Worm (Caenorhabditis elegans): ENCODE results near the gene Y48G9A.7.

Gene Y48G9A.7

ce11 chrIII:2123673-2124187 lies 13.4 kb downstream of the Y48G9A.7 start, which contains the start of gene frl-1:
TSS of gene frl-1 (plus strand) at chrIII:2124137.
- TF ChIP-seq F44E2.7 (GFP tag; IDR thresholded peaks at IDR 0.05) (no peak), nhr-28 (tag; optimal IDR thresholded peaks at IDR 0.05) (peak; percentile 60), pqm-1 (tag; optimal IDR thresholded peaks at IDR 0.05) (peak; percentile 82), aha-1 (tag) (peak; percentile 9), hlh-11 (tag; optimal IDR thresholded peaks at IDR 0.05) (peak; percentile 11), saeg-2 (GFP tag; IDR thresholded peaks at IDR 0.05) (no peak), hlh-30 (tag; optimal IDR thresholded peaks at IDR 0.05; ENCODE audit: insufficient read depth) (no peak), rbr-2 (tag; optimal IDR thresholded peaks at IDR 0.05) (no peak), daf-12 (tag; optimal IDR thresholded peaks at IDR 0.05) (no peak), zip-2 (tag; optimal IDR thresholded peaks at IDR 0.05) (no peak), snpc-4 (tag; optimal IDR thresholded peaks at IDR 0.05) (no peak), ama-1 (optimal IDR thresholded peaks at IDR 0.05) (no peak), ZK546.5 (tag; optimal IDR thresholded peaks at IDR 0.05) (no peak), mxl-3 (GFP tag; optimal IDR thresholded peaks at IDR 0.05) (no peak), dmd-6 (GFP tag; IDR thresholded peaks at IDR 0.05) (peak; percentile 23; the same call in 1 of the 2 replicates), zag-1 (tag; optimal IDR thresholded peaks at IDR 0.05) (no peak), ceh-82 (tag; optimal IDR thresholded peaks at IDR 0.05) (no peak), F37D6.2 (tag; optimal IDR thresholded peaks at IDR 0.05) (no peak), ceh-44 (GFP tag; IDR thresholded peaks at IDR 0.05) (no peak), vab-7 (GFP tag; IDR thresholded peaks at IDR 0.05) (no peak), ceh-62 (tag; optimal IDR thresholded peaks at IDR 0.05) (no peak), ceh-20 (GFP tag; IDR thresholded peaks at IDR 0.05) (no peak), dmd-8 (GFP tag; IDR thresholded peaks at IDR 0.05) (no peak), daf-16 (GFP tag; optimal IDR thresholded peaks at IDR 0.05) (no peak), daf-16 (tag; optimal IDR thresholded peaks at IDR 0.05) (peak; percentile 61), fkh-10 (GFP tag; optimal IDR thresholded peaks at IDR 0.05) (no peak), lin-13 (GFP tag; optimal IDR thresholded peaks at IDR 0.05) (no peak), dve-1 (tag; optimal IDR thresholded peaks at IDR 0.05; ENCODE audit: insufficient read depth) (peak; percentile 40), lir-3 (tag; optimal IDR thresholded peaks at IDR 0.05) (no peak)

ce11 chrIII:2125936-2126335 lies 15.6 kb downstream of the Y48G9A.7 start:
- TF ChIP-seq tra-1 (GFP tag; IDR thresholded peaks at IDR 0.05) (no peak), R02D3.7 (tag; optimal IDR thresholded peaks at IDR 0.05) (no peak), set-16 (GFP tag; IDR thresholded peaks at IDR 0.05) (no peak), lin-39 (tag; optimal IDR thresholded peaks at IDR 0.05) (no peak), F26F4.8 (GFP tag; conservative IDR thresholded peaks at IDR 0.05) (no peak), nhr-11 (tag; optimal IDR thresholded peaks at IDR 0.05) (no peak), nhr-6 (tag; optimal IDR thresholded peaks at IDR 0.05) (no peak), mxl-3 (GFP tag; optimal IDR thresholded peaks at IDR 0.05) (no peak), nhr-41 (GFP tag; IDR thresholded peaks at IDR 0.05) (no peak), nhr-28 (tag; optimal IDR thresholded peaks at IDR 0.05) (peak; percentile 11), daf-19 (GFP tag; conservative IDR thresholded peaks at IDR 0.05) (no peak), Y105C5A.15 (GFP tag; IDR thresholded peaks at IDR 0.05) (no peak), sdz-12 (GFP tag; optimal IDR thresholded peaks at IDR 0.05) (no peak), rbr-2 (tag; optimal IDR thresholded peaks at IDR 0.05) (no peak), lin-13 (GFP tag; optimal IDR thresholded peaks at IDR 0.05) (peak; percentile 28), daf-16 (GFP tag; optimal IDR thresholded peaks at IDR 0.05) (no peak), daf-16 (tag; optimal IDR thresholded peaks at IDR 0.05) (peak; percentile 3), F49E8.2 (tag; optimal IDR thresholded peaks at IDR 0.05; ENCODE audit: borderline replicate concordance) (no peak), fos-1 (tag; optimal IDR thresholded peaks at IDR 0.05) (no peak), lim-7 (GFP tag; IDR thresholded peaks at IDR 0.05) (no peak), dmd-8 (GFP tag; IDR thresholded peaks at IDR 0.05) (no peak), snpc-4 (tag; optimal IDR thresholded peaks at IDR 0.05) (no peak), dpl-1 (GFP tag; optimal IDR thresholded peaks at IDR 0.05) (no peak), jun-1 (tag; optimal IDR thresholded peaks at IDR 0.05) (no peak), aha-1 (tag) (no peak), pha-4 (GFP tag; IDR thresholded peaks at IDR 0.05) (no peak), pha-4 (tag; optimal IDR thresholded peaks at IDR 0.05) (no peak), cey-2 (tag; optimal IDR thresholded peaks at IDR 0.05; ENCODE audit: borderline replicate concordance, insufficient read depth) (no peak), Y48G9A.11 (GFP tag; IDR thresholded peaks at IDR 0.05) (no peak), nhr-102 (tag; optimal IDR thresholded peaks at IDR 0.05) (no peak), dmd-6 (GFP tag; IDR thresholded peaks at IDR 0.05) (no peak), T20F7.1 (GFP tag; optimal IDR thresholded peaks at IDR 0.05) (no peak)

Data from whole organism, L4 larva.